Fruit fly (Drosophila melanogaster) whole organism, embryonic: ENCODE measurements around the gene GstD5.

Experiments
- Abd-B ChIP-seq: fragments of 200-800 bp; sonication (Bioruptor generic); optimal IDR thresholded peaks from 2 replicates; lab custom pipeline; 2018; ENCODE audit warnings: missing biosample characterization, mild to moderate bottlenecking, missing genetic modification characterization, moderate library complexity
- Ada2b ChIP-seq: fragments of 200-800 bp; sonication (Bioruptor generic); IDR thresholded peaks from 2 replicates; pipeline ENCODE4 v1.3.6; 2022; ENCODE audit warnings: missing biosample characterization, missing genetic modification characterization
- Antp ChIP-seq: fragments of 200-800 bp; sonication (Bioruptor generic); optimal IDR thresholded peaks from 3 replicates; lab custom pipeline; 2016; ENCODE audit warnings: missing biosample characterization, missing genetic modification characterization
- BEAF-32 ChIP-seq: fragments of 200-800 bp; sonication (Bioruptor generic); optimal IDR thresholded peaks from 3 replicates; lab custom pipeline; 2017; ENCODE audit warnings: missing biosample characterization, missing genetic modification characterization, mild to moderate bottlenecking, moderate library complexity, missing genetic modification reagents
- CG1024 ChIP-seq: fragments of 200-800 bp; sonication (Bioruptor generic); IDR thresholded peaks from 2 replicates; pipeline ENCODE4 v1.3.6; 2022; ENCODE audit warnings: missing biosample characterization, missing genetic modification characterization
- CG10565 ChIP-seq: fragments of 200-800 bp; sonication (Bioruptor generic); optimal IDR thresholded peaks from 3 replicates; lab custom pipeline; 2016; ENCODE audit warnings: missing biosample characterization, mild to moderate bottlenecking, missing genetic modification characterization
- CG11085 ChIP-seq: fragments of 200-800 bp; sonication (Bioruptor generic); IDR thresholded peaks from 2 replicates; pipeline ENCODE4 v1.3.6; 2022; ENCODE audit warnings: missing biosample characterization, missing genetic modification characterization
- CG11504 ChIP-seq: fragments of 200-800 bp; sonication (Bioruptor generic); optimal IDR thresholded peaks from 3 replicates; lab custom pipeline; 2019; ENCODE audit warnings: missing biosample characterization, mild to moderate bottlenecking, missing genetic modification characterization, moderate library complexity
- CG12219 ChIP-seq: fragments of 200-800 bp; sonication (Bioruptor generic); optimal IDR thresholded peaks from 3 replicates; lab custom pipeline; 2018; ENCODE audit warnings: missing biosample characterization, mild to moderate bottlenecking, missing genetic modification characterization
- CG12391 ChIP-seq: fragments of 200-800 bp; sonication (Bioruptor generic); optimal IDR thresholded peaks from 3 replicates; lab custom pipeline; 2018; ENCODE audit warnings: missing biosample characterization, mild to moderate bottlenecking, missing genetic modification characterization, moderate library complexity
- CG12659 ChIP-seq: fragments of 200-800 bp; sonication (Bioruptor generic); optimal IDR thresholded peaks from 3 replicates; lab custom pipeline; 2017; ENCODE audit warnings: mild to moderate bottlenecking, missing biosample characterization, missing genetic modification reagents, missing genetic modification characterization
- CG14710 ChIP-seq: fragments of 200-800 bp; sonication (Bioruptor generic); optimal IDR thresholded peaks from 3 replicates; lab custom pipeline; 2019; ENCODE audit warnings: missing biosample characterization, mild to moderate bottlenecking, missing genetic modification characterization, moderate library complexity
- CG1603 ChIP-seq: fragments of 200-800 bp; sonication (Bioruptor generic); optimal IDR thresholded peaks from 2 replicates; lab custom pipeline; 2019; ENCODE audit warnings: missing biosample characterization, mild to moderate bottlenecking, missing genetic modification characterization, moderate library complexity
- CG17186 ChIP-seq: fragments of 200-800 bp; sonication (Bioruptor generic); optimal IDR thresholded peaks from 3 replicates; lab custom pipeline; 2017; ENCODE audit warnings: missing biosample characterization, missing genetic modification reagents, missing genetic modification characterization
- CG17612 ChIP-seq: fragments of 200-800 bp; sonication (Bioruptor generic); IDR thresholded peaks from 2 replicates; pipeline ENCODE4 v1.3.6; 2022; ENCODE audit warnings: missing biosample characterization, missing genetic modification characterization
- CG2202 ChIP-seq: fragments of 200-800 bp; sonication (Bioruptor generic); optimal IDR thresholded peaks from 2 replicates; lab custom pipeline; 2018; ENCODE audit warnings: missing biosample characterization, mild to moderate bottlenecking, missing genetic modification characterization
- CG2875 ChIP-seq: fragments of 200-800 bp; sonication (Bioruptor generic); optimal IDR thresholded peaks from 2 replicates; lab custom pipeline; 2017; ENCODE audit warnings: missing biosample characterization, mild to moderate bottlenecking, missing genetic modification characterization, missing genetic modification reagents
- CG31224 ChIP-seq: fragments of 200-800 bp; sonication (Bioruptor generic); IDR thresholded peaks from 2 replicates; pipeline ENCODE4 v1.3.6; 2022; ENCODE audit warnings: missing biosample characterization, missing genetic modification characterization
- CG31441 ChIP-seq: fragments of 200-800 bp; sonication (Bioruptor generic); IDR thresholded peaks from 2 replicates; pipeline ENCODE4 v1.3.6; 2022; ENCODE audit warnings: missing biosample characterization, missing genetic modification characterization
- CG3281 ChIP-seq: fragments of 200-800 bp; sonication (Bioruptor generic); optimal IDR thresholded peaks from 3 replicates; lab custom pipeline; 2017; ENCODE audit warnings: missing biosample characterization, mild to moderate bottlenecking, missing genetic modification characterization
- CG34376 ChIP-seq: fragments of 200-800 bp; sonication (Bioruptor generic); optimal IDR thresholded peaks from 2 replicates; lab custom pipeline; 2018; ENCODE audit warnings: missing biosample characterization, mild to moderate bottlenecking, missing genetic modification characterization
- CG3726 ChIP-seq: fragments of 200-800 bp; sonication (Bioruptor generic); IDR thresholded peaks from 3 replicates; pipeline ENCODE4, ENCODE4 v1.3.6; 2022; ENCODE audit warnings: missing biosample characterization, missing genetic modification characterization
- CG4328 ChIP-seq: fragments of 200-800 bp; sonication (Bioruptor generic); optimal IDR thresholded peaks from 3 replicates; lab custom pipeline; 2017; ENCODE audit warnings: missing biosample characterization, missing genetic modification reagents, missing genetic modification characterization
- CG4617 ChIP-seq: fragments of 200-800 bp; sonication (Bioruptor generic); optimal IDR thresholded peaks from 3 replicates; lab custom pipeline; 2016; ENCODE audit warnings: missing biosample characterization, missing genetic modification characterization, borderline replicate concordance
- CG5245 ChIP-seq: fragments of 200-800 bp; sonication (Bioruptor generic); optimal IDR thresholded peaks from 3 replicates; lab custom pipeline; 2016; ENCODE audit warnings: missing biosample characterization, missing genetic modification characterization
- CG6175 ChIP-seq: fragments of 200-800 bp; sonication (Bioruptor generic); IDR thresholded peaks from 3 replicates; pipeline ENCODE4 v1.3.6; 2022; ENCODE audit warnings: missing biosample characterization, missing genetic modification characterization
- CG6654 ChIP-seq: fragments of 200-800 bp; sonication (Bioruptor generic); optimal IDR thresholded peaks from 2 replicates; lab custom pipeline; 2017; ENCODE audit warnings: missing biosample characterization, mild to moderate bottlenecking, missing genetic modification characterization
- CG7786 ChIP-seq: fragments of 200-800 bp; sonication (Bioruptor generic); optimal IDR thresholded peaks from 2 replicates; lab custom pipeline; 2016; ENCODE audit warnings: missing biosample characterization, missing genetic modification characterization
- CG9609 ChIP-seq: fragments of 200-800 bp; sonication (Bioruptor generic); optimal IDR thresholded peaks from 3 replicates; lab custom pipeline; 2016; ENCODE audit warnings: missing biosample characterization, missing genetic modification characterization
- HLHmδ ChIP-seq: fragments of 200-800 bp; sonication (Bioruptor generic); optimal IDR thresholded peaks from 2 replicates; lab custom pipeline; 2018; ENCODE audit warnings: missing biosample characterization, mild to moderate bottlenecking, missing genetic modification characterization, moderate library complexity
- Lhr ChIP-seq: fragments of 200-800 bp; sonication (Bioruptor generic); optimal IDR thresholded peaks from 3 replicates; lab custom pipeline; 2017; ENCODE audit warnings: mild to moderate bottlenecking, missing biosample characterization, missing genetic modification reagents, missing genetic modification characterization
- Meics ChIP-seq: fragments of 200-800 bp; sonication (Bioruptor generic); optimal IDR thresholded peaks from 2 replicates; lab custom pipeline; 2017; ENCODE audit warnings: missing biosample characterization, mild to moderate bottlenecking, missing genetic modification characterization
- Oli ChIP-seq: fragments of 200-800 bp; sonication (Bioruptor generic); optimal IDR thresholded peaks from 2 replicates; lab custom pipeline; 2018; ENCODE audit warnings: missing biosample characterization, mild to moderate bottlenecking, missing genetic modification characterization, moderate library complexity
- Optix ChIP-seq: fragments of 200-800 bp; sonication (Bioruptor generic); IDR thresholded peaks from 3 replicates; pipeline ENCODE4 v1.3.6; 2022; ENCODE audit warnings: missing biosample characterization, missing genetic modification characterization
- Spps ChIP-seq: fragments of 200-800 bp; sonication (Bioruptor generic); optimal IDR thresholded peaks from 2 replicates; lab custom pipeline; 2018; ENCODE audit warnings: missing biosample characterization, mild to moderate bottlenecking, missing genetic modification characterization
- Vsx1 ChIP-seq: fragments of 200-800 bp; sonication (Bioruptor generic); optimal IDR thresholded peaks from 2 replicates; lab custom pipeline; 2017; ENCODE audit warnings: missing biosample characterization, mild to moderate bottlenecking, missing genetic modification characterization, missing genetic modification reagents
- cas ChIP-seq: fragments of 200-800 bp; sonication (Bioruptor generic); IDR thresholded peaks from 2 replicates; pipeline ENCODE4 v1.3.6; 2022; ENCODE audit warnings: missing biosample characterization, missing genetic modification characterization
- cwo ChIP-seq: fragments of 200-800 bp; sonication (Bioruptor generic); optimal IDR thresholded peaks from 3 replicates; lab custom pipeline; 2017; ENCODE audit warnings: missing biosample characterization, missing genetic modification characterization, mild to moderate bottlenecking, moderate library complexity, missing genetic modification reagents
- dimm ChIP-seq: fragments of 200-800 bp; sonication (Bioruptor generic); IDR thresholded peaks from 2 replicates; pipeline ENCODE4 v1.3.6; 2022; ENCODE audit warnings: missing biosample characterization, missing genetic modification characterization
- emc ChIP-seq: fragments of 200-800 bp; sonication (Bioruptor generic); optimal IDR thresholded peaks from 2 replicates; lab custom pipeline; 2016; ENCODE audit warnings: missing biosample characterization, missing genetic modification characterization
- gsb-n ChIP-seq: fragments of 200-800 bp; sonication (Bioruptor generic); optimal IDR thresholded peaks from 3 replicates; lab custom pipeline; 2018; ENCODE audit warnings: missing biosample characterization, mild to moderate bottlenecking, missing genetic modification characterization
- ham ChIP-seq: fragments of 200-800 bp; sonication (Bioruptor generic); IDR thresholded peaks from 2 replicates; pipeline ENCODE4 v1.3.6; 2022; ENCODE audit warnings: missing biosample characterization, missing genetic modification characterization
- hkb ChIP-seq, 2 experiments: fragments of 200-800 bp in 1 of 2; fragments of >200 bp in 1 of 2; sonication (Bioruptor generic) in 1 of 2; IDR thresholded peaks in 1 of 2; optimal IDR thresholded peaks in 1 of 2; 2 replicates each; pipeline versions ENCODE4 v1.3.6 to Lab custom; 2017 to 2022; ENCODE audit warnings: missing biosample characterization in 1 of 2, missing genetic modification characterization in 1 of 2
- insv ChIP-seq, 2 experiments: fragments of 200-800 bp; sonication (Bioruptor generic); optimal IDR thresholded peaks; 3 replicates each; lab custom pipeline; 2016 to 2018; ENCODE audit warnings: missing biosample characterization in 2 of 2, missing genetic modification characterization in 2 of 2
- jigr1 ChIP-seq: fragments of 200-800 bp; sonication (Bioruptor generic); IDR thresholded peaks from 3 replicates; pipeline ENCODE4 v1.3.6; 2022; ENCODE audit warnings: missing biosample characterization, missing genetic modification characterization
- unpg ChIP-seq: fragments of 200-800 bp; sonication (Bioruptor generic); optimal IDR thresholded peaks from 3 replicates; lab custom pipeline; 2018; ENCODE audit warnings: missing biosample characterization, mild to moderate bottlenecking, missing genetic modification characterization, moderate library complexity
- vfl ChIP-seq: fragments of 200-800 bp; sonication (Bioruptor generic); optimal IDR thresholded peaks from 2 replicates; lab custom pipeline; 2016; ENCODE audit warnings: missing biosample characterization, missing genetic modification characterization
- vnd ChIP-seq: fragments of 200-800 bp; sonication (Bioruptor generic); IDR thresholded peaks from 3 replicates; pipeline ENCODE4 v1.3.6; 2022; ENCODE audit warnings: missing biosample characterization, missing genetic modification characterization; ENCODE audit not compliant: partially characterized antibody
- zfh1 ChIP-seq: fragments of 200-800 bp; sonication (Bioruptor generic); IDR thresholded peaks from 3 replicates; pipeline ENCODE4 v1.3.6; 2022; ENCODE audit warnings: missing biosample characterization, missing genetic modification characterization

GstD5 gene

dm6 chr3R:12402935-12403334, 27.4 kb downstream of the GstD5 start (continued):
- peak; percentile 92 for TF ChIP-seq Vsx1
- TF ChIP-seq CG3726 (GFP tag; lab: Robert Waterston, UW) = peak; percentile 89
- peak; percentile 94 for TF ChIP-seq CG6654
- TF ChIP-seq CG1024 (GFP tag; lab: Robert Waterston, UW) = peak; percentile 97
- TF ChIP-seq BEAF-32 (GFP tag; lab: Kevin White, UChicago) = peak; percentile 46
- peak; percentile 22 to 79 for TF ChIP-seq insv (GFP tag; optimal IDR thresholded peaks at IDR 0.05; lab: Kevin White, UChicago)
- peak; percentile 98 for TF ChIP-seq CG14710 (tag; lab: Kevin White, UChicago)
- TF ChIP-seq CG34376 (GFP tag; lab: Kevin White, UChicago) = peak; percentile 100
- peak; percentile 88 for TF ChIP-seq CG11085 (GFP tag; lab: Robert Waterston, UW)
- peak; percentile 94 for TF ChIP-seq CG2875 (GFP tag; lab: Kevin White, UChicago)
- TF ChIP-seq CG31441 (GFP tag; lab: Robert Waterston, UW) = peak; percentile 99
- peak; percentile 91 for TF ChIP-seq CG9609 (GFP tag; lab: Kevin White, UChicago)
- peak; percentile 97 for TF ChIP-seq CG3281 (GFP tag; lab: Kevin White, UChicago)
- peak; percentile 97 for TF ChIP-seq CG4328 (GFP tag; lab: Kevin White, UChicago)
- peak; percentile 97 for TF ChIP-seq Oli (tag; lab: Kevin White, UChicago)
- TF ChIP-seq CG6175 = peak; percentile 75; the same call in 2 of the 3 replicates
- peak; percentile 84 for TF ChIP-seq CG4617 (GFP tag; lab: Kevin White, UChicago)
- peak; percentile 98 for TF ChIP-seq CG12219 (GFP tag; lab: Kevin White, UChicago)
- TF ChIP-seq vfl (GFP tag; lab: Kevin White, UChicago) = peak; percentile 93
- peak; percentile 89 for TF ChIP-seq cas (GFP tag; lab: Robert Waterston, UW)
- TF ChIP-seq CG7786 (GFP tag; lab: Kevin White, UChicago) = peak; percentile 89
- peak; percentile 97 for TF ChIP-seq CG12659 (GFP tag; lab: Kevin White, UChicago)
- peak; percentile 97 for TF ChIP-seq CG2202
- peak; percentile 99 for TF ChIP-seq Meics (GFP tag; lab: Kevin White, UChicago)
- peak; percentile 94 for TF ChIP-seq cwo (GFP tag; lab: Kevin White, UChicago)
- peak; percentile 94 for TF ChIP-seq Abd-B (GFP tag; lab: Kevin White, UChicago)
- TF ChIP-seq CG31224 (GFP tag; lab: Robert Waterston, UW) = peak; percentile 90
- peak; percentile 57; the same call in 1 of the 2 replicates for TF ChIP-seq ham
- TF ChIP-seq vnd (GFP tag; lab: Robert Waterston, UW) = no peak
- TF ChIP-seq Antp (GFP tag; lab: Kevin White, UChicago) = peak; percentile 86
- TF ChIP-seq jigr1 = peak; percentile 76; the same call in 2 of the 3 replicates
- peak; percentile 97 for TF ChIP-seq CG11504 (tag; lab: Kevin White, UChicago)
- TF ChIP-seq CG17612 = peak; percentile 79
- TF ChIP-seq unpg = peak; percentile 99
- TF ChIP-seq CG10565 (GFP tag; lab: Kevin White, UChicago) = peak; percentile 98
- TF ChIP-seq HLHmδ (GFP tag; lab: Kevin White, UChicago) = no peak
- peak; percentile 99 for TF ChIP-seq zfh1 (GFP tag; lab: Robert Waterston, UW)
- peak; percentile 92 for TF ChIP-seq Lhr (GFP tag; lab: Kevin White, UChicago)
- TF ChIP-seq Spps = peak; percentile 98
- peak; percentile 99 for TF ChIP-seq Ada2b (GFP tag; lab: Robert Waterston, UW)
- TF ChIP-seq CG1603 (tag; lab: Kevin White, UChicago) = peak; percentile 97
- peak; percentile 97 for TF ChIP-seq CG17186 (GFP tag; lab: Kevin White, UChicago)
- peak; percentile 99 for TF ChIP-seq CG12391 (tag; lab: Kevin White, UChicago)
- peak; percentile 98 for TF ChIP-seq gsb-n
- peak; percentile 97 for TF ChIP-seq emc (GFP tag; lab: Kevin White, UChicago)
- peak; percentile 86 for TF ChIP-seq dimm
- no peak for TF ChIP-seq hkb (optimal IDR thresholded peaks at IDR 0.05; lab: Kevin White, UChicago)
- peak; percentile 99 for TF ChIP-seq hkb (GFP tag; IDR thresholded peaks at IDR 0.05; lab: Robert Waterston, UW)
- TF ChIP-seq CG5245 (GFP tag; lab: Kevin White, UChicago) = peak; percentile 94
- peak; percentile 86 for TF ChIP-seq Optix (GFP tag; lab: Robert Waterston, UW)
